Fruit fly (Drosophila melanogaster): ENCODE measurements around the gene CG7857.

Gene CG7857

dm6 chr3L:15535800-15536225, 31.1 kb upstream of the CG7857 start:
- TF ChIP-seq dl (GFP tag; optimal IDR thresholded peaks at IDR 0.05; ENCODE audit: insufficient read depth in 1 of 2, partially characterized antibody in 2 of 2) = peak in 1 of 2 experiments; percentile 51
- TF ChIP-seq N (GFP tag; optimal IDR thresholded peaks at IDR 0.05) = peak; percentile 44
- TF ChIP-seq woc (GFP tag; optimal IDR thresholded peaks at IDR 0.05) = peak; percentile 20
- TF ChIP-seq h (GFP tag; optimal IDR thresholded peaks at IDR 0.05) = no peak
- TF ChIP-seq Rel (GFP tag; optimal IDR thresholded peaks at IDR 0.05) = no peak
- TF ChIP-seq Rel (tag; optimal IDR thresholded peaks at IDR 0.05) = peak; percentile 77

dm6 chr3L:15535228-15535598, 30.5 kb upstream of the CG7857 start, which contains the start of gene CrebA:
Gene CrebA (plus strand): TSS chr3L:15535395.
- TF ChIP-seq dl (GFP tag; optimal IDR thresholded peaks at IDR 0.05; ENCODE audit: insufficient read depth in 1 of 2, partially characterized antibody in 2 of 2) (peak; percentile 83 to 89), Hr83 (GFP tag; optimal IDR thresholded peaks at IDR 0.05; ENCODE audit: poor library complexity, severe bottlenecking) (peak; percentile 80), pan (optimal IDR thresholded peaks at IDR 0.05) (no peak), woc (GFP tag; optimal IDR thresholded peaks at IDR 0.05) (no peak), N (GFP tag; optimal IDR thresholded peaks at IDR 0.05) (no peak), Dif (GFP tag; optimal IDR thresholded peaks at IDR 0.05; ENCODE audit: partially characterized antibody) (peak; percentile 91), Rel (GFP tag; optimal IDR thresholded peaks at IDR 0.05) (no peak), Rel (tag; optimal IDR thresholded peaks at IDR 0.05) (peak; percentile 18), Myc (optimal IDR thresholded peaks at IDR 0.05) (no peak), tai (GFP tag; optimal IDR thresholded peaks at IDR 0.05) (no peak), lola (GFP tag; optimal IDR thresholded peaks at IDR 0.05) (no peak), br (GFP tag; optimal IDR thresholded peaks at IDR 0.05) (no peak), sage (GFP tag; optimal IDR thresholded peaks at IDR 0.05) (peak; percentile 31), Mio (GFP tag; optimal IDR thresholded peaks at IDR 0.05) (no peak), OdsH (GFP tag; optimal IDR thresholded peaks at IDR 0.05) (no peak), Vsx2 (GFP tag; optimal IDR thresholded peaks at IDR 0.05; ENCODE audit: partially characterized antibody) (peak; percentile 81), h (GFP tag; optimal IDR thresholded peaks at IDR 0.05) (no peak), sv (GFP tag; optimal IDR thresholded peaks at IDR 0.05) (no peak), Jra (GFP tag; optimal IDR thresholded peaks at IDR 0.05) (no peak), Hr78 (GFP tag; optimal IDR thresholded peaks at IDR 0.05) (no peak), GATAd (GFP tag; optimal IDR thresholded peaks at IDR 0.05) (no peak)

dm6 chr3L:15534274-15535227, 29.9 kb upstream of the CG7857 start:
- TF ChIP-seq Dif (GFP tag; optimal IDR thresholded peaks at IDR 0.05; ENCODE audit: partially characterized antibody) = peak; percentile 88
- no peak for TF ChIP-seq usp (GFP tag; optimal IDR thresholded peaks at IDR 0.05)
- TF ChIP-seq N (GFP tag; optimal IDR thresholded peaks at IDR 0.05) = no peak
- peak; percentile 54 for TF ChIP-seq sv (GFP tag; optimal IDR thresholded peaks at IDR 0.05)
- TF ChIP-seq Abd-B (GFP tag; optimal IDR thresholded peaks at IDR 0.05) = no peak
- TF ChIP-seq pan (optimal IDR thresholded peaks at IDR 0.05) = peak; percentile 89
- TF ChIP-seq Dfd (GFP tag; optimal IDR thresholded peaks at IDR 0.05) = no peak
- TF ChIP-seq Hnf4 (GFP tag; optimal IDR thresholded peaks at IDR 0.05) = peak; percentile 75
- no peak for TF ChIP-seq GATAd (GFP tag; optimal IDR thresholded peaks at IDR 0.05)
- no peak for TF ChIP-seq CG32264 (GFP tag; optimal IDR thresholded peaks at IDR 0.05)
- peak; percentile 65 for TF ChIP-seq br (GFP tag; optimal IDR thresholded peaks at IDR 0.05)
- no peak for TF ChIP-seq Vsx2 (GFP tag; optimal IDR thresholded peaks at IDR 0.05; ENCODE audit: partially characterized antibody)
- peak; percentile 58 for TF ChIP-seq rgr (GFP tag; optimal IDR thresholded peaks at IDR 0.05)
- no peak for TF ChIP-seq Hr83 (GFP tag; optimal IDR thresholded peaks at IDR 0.05; ENCODE audit: poor library complexity, severe bottlenecking)
- peak; percentile 31 for TF ChIP-seq CrebA (GFP tag; optimal IDR thresholded peaks at IDR 0.05; ENCODE audit: borderline replicate concordance)
- peak; percentile 53 to 59 for TF ChIP-seq dl (GFP tag; optimal IDR thresholded peaks at IDR 0.05; ENCODE audit: insufficient read depth in 1 of 2, partially characterized antibody in 2 of 2)
- no peak for TF ChIP-seq Myc (optimal IDR thresholded peaks at IDR 0.05)
- TF ChIP-seq Mio (GFP tag; optimal IDR thresholded peaks at IDR 0.05) = no peak
- no peak for TF ChIP-seq sage (GFP tag; optimal IDR thresholded peaks at IDR 0.05)
- peak; percentile 57 for TF ChIP-seq h (GFP tag; optimal IDR thresholded peaks at IDR 0.05)
- peak; percentile 95 for TF ChIP-seq woc (GFP tag; optimal IDR thresholded peaks at IDR 0.05)
- no peak for TF ChIP-seq Rel (GFP tag; optimal IDR thresholded peaks at IDR 0.05)
- TF ChIP-seq Rel (tag; optimal IDR thresholded peaks at IDR 0.05) = peak; percentile 15
- TF ChIP-seq ey (GFP tag; optimal IDR thresholded peaks at IDR 0.05) = peak; percentile 75
- TF ChIP-seq lola (GFP tag; optimal IDR thresholded peaks at IDR 0.05) = no peak
- peak; percentile 64 for TF ChIP-seq OdsH (GFP tag; optimal IDR thresholded peaks at IDR 0.05)
- TF ChIP-seq fru (GFP tag; optimal IDR thresholded peaks at IDR 0.05) = peak; percentile 71
- TF ChIP-seq Jra (GFP tag; optimal IDR thresholded peaks at IDR 0.05) = peak; percentile 23
- no peak for TF ChIP-seq dsf (GFP tag; optimal IDR thresholded peaks at IDR 0.05; ENCODE audit: borderline replicate concordance)
- TF ChIP-seq jim (GFP tag; optimal IDR thresholded peaks at IDR 0.05) = no peak
- no peak for TF ChIP-seq brk (GFP tag; optimal IDR thresholded peaks at IDR 0.05)
- peak; percentile 78 for TF ChIP-seq dmrt93B (GFP tag; optimal IDR thresholded peaks at IDR 0.05)
- no peak for TF ChIP-seq Hr78 (GFP tag; optimal IDR thresholded peaks at IDR 0.05)
- peak; percentile 32 for TF ChIP-seq CG9705 (GFP tag; optimal IDR thresholded peaks at IDR 0.05)
- TF ChIP-seq HLH106 (tag; optimal IDR thresholded peaks at IDR 0.05) = peak; percentile 77
- peak; percentile 75 for TF ChIP-seq tai (GFP tag; optimal IDR thresholded peaks at IDR 0.05)
- peak; percentile 88 for TF ChIP-seq Sp1 (GFP tag; optimal IDR thresholded peaks at IDR 0.05)
- peak; percentile 69 for TF ChIP-seq psq (GFP tag; optimal IDR thresholded peaks at IDR 0.05)
- TF ChIP-seq foxo (GFP tag; optimal IDR thresholded peaks at IDR 0.05) = peak; percentile 32 to 76

Data from whole organism, wandering third instar larva.